Worm (Caenorhabditis elegans): Measurements from ENCODE around the gene Y49F6B.2.

Gene Y49F6B.2

DNA sequence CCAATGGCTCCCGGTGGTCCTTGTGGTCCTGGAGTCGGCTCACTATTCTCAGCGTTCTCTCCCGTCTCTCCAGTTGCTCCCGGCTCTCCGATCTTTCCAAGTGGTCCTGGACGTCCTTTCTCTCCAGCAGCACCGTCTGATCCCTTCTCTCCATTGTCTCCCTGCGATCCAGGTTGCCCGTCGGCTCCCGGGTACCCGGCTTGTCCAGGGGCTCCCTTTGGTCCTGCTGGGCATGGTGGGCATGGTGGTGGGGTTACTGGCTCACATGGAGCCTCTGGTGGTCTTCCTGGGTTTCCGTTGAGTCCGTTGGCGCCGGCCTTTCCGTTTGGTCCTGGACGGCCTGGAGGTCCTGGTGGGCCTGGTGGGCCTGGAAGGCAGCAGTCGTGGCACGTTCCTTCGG, 2.4 kb upstream of the Y49F6B.2 start:
- TF ChIP-seq klf-2 (GFP tag; conservative IDR thresholded peaks at IDR 0.05) = no peak
- TF ChIP-seq T22C8.4 (GFP tag; IDR thresholded peaks at IDR 0.05) = no peak
- no peak for TF ChIP-seq ztf-23 (GFP tag; IDR thresholded peaks at IDR 0.05)
- TF ChIP-seq med-1 (GFP tag; optimal IDR thresholded peaks at IDR 0.05; ENCODE audit: insufficient read depth) = no peak
- no peak for TF ChIP-seq flt-1 (GFP tag; IDR thresholded peaks at IDR 0.05)
- TF ChIP-seq ref-1 (GFP tag; conservative IDR thresholded peaks at IDR 0.05) = no peak
- TF ChIP-seq cog-1 (tag; optimal IDR thresholded peaks at IDR 0.05) = no peak
- no peak for TF ChIP-seq ztf-29 (GFP tag; IDR thresholded peaks at IDR 0.05)
- TF ChIP-seq tab-1 (GFP tag; IDR thresholded peaks at IDR 0.05) = no peak

DNA sequence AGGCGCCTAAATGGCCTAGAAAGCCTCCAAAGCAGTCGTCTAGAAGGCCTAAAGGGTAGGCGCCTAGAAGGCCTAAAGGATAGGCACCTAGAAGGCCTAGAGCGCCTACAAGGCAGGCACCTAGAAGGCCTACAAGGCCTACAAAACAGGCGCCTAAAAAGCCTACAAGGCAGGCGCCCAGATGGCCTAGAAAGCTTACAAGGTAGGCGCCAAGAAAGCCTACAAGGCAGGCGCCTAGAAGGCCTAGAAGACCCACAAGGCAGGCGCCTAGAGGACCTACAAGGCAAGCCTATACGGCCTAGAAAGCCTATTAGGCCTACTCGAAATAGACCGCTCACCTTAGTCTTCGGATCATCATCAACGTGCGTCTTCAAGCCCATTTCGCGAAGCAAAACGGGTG, 757 bp upstream of the Y49F6B.2 start:
- TF ChIP-seq ztf-29 (GFP tag; IDR thresholded peaks at IDR 0.05) (no peak), tab-1 (GFP tag; IDR thresholded peaks at IDR 0.05) (no peak), klf-2 (GFP tag; conservative IDR thresholded peaks at IDR 0.05) (no peak), T22C8.4 (GFP tag; IDR thresholded peaks at IDR 0.05) (no peak), flt-1 (GFP tag; IDR thresholded peaks at IDR 0.05) (no peak), ref-1 (GFP tag; conservative IDR thresholded peaks at IDR 0.05) (no peak), cog-1 (tag; optimal IDR thresholded peaks at IDR 0.05) (no peak), med-1 (GFP tag; optimal IDR thresholded peaks at IDR 0.05; ENCODE audit: insufficient read depth) (no peak), ztf-23 (GFP tag; IDR thresholded peaks at IDR 0.05) (no peak)

DNA sequence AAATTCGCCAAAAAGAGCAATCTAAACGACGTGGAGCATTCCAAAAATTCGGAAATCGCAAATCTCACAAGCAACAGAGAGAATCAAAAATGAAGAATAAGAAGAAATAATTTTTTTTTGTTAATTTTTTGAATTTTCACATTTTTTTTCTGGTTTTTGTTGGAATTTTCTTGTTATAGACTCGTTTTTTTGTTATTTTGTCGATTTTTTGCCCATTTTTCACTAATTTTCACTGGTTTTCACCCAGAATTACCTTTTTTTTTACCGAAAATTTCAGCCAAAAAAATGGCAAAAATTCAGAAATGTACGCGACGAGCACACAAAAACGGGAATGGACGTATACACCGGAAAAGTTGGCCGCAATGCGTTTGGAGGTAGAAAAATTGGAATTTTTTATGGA, 1.9 kb downstream of the Y49F6B.2 start, which contains the start of gene cyh-1:
cyh-1 (plus strand) TSS at position 301 of the 400 bp plus-strand sequence.
- no peak for TF ChIP-seq ztf-23 (GFP tag; IDR thresholded peaks at IDR 0.05)
- no peak for TF ChIP-seq ref-1 (GFP tag; conservative IDR thresholded peaks at IDR 0.05)
- TF ChIP-seq T22C8.4 (GFP tag; IDR thresholded peaks at IDR 0.05) = no peak
- no peak for TF ChIP-seq tab-1 (GFP tag; IDR thresholded peaks at IDR 0.05)
- no peak for TF ChIP-seq med-1 (GFP tag; optimal IDR thresholded peaks at IDR 0.05; ENCODE audit: insufficient read depth)
- no peak for TF ChIP-seq cog-1 (tag; optimal IDR thresholded peaks at IDR 0.05)
- TF ChIP-seq flt-1 (GFP tag; IDR thresholded peaks at IDR 0.05) = no peak

DNA sequence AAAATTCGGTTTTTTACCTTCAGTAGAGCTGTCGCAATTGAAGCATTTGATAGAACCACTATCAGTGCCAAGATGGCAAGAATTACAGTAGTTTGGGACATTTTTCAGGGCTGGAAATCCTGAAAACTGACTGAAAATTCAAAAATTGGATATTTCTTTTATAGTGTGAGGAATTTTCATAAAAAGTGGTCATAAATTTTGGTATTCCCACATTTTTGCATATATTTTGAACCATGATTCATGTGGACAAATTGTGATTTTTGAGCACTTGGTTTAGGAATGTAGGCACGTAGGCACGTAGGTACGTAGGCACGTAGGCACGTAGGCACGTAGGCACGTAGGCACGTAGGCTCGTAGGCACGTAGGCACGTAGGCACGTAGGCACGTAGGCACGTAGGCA, 9.5 kb downstream of the Y49F6B.2 start, which contains the start of gene Y49F6B.19:
Y49F6B.19 (minus strand) TSS at position 101 of the 400 bp plus-strand sequence.
- no peak for TF ChIP-seq ztf-23 (GFP tag; IDR thresholded peaks at IDR 0.05)
- TF ChIP-seq ref-1 (GFP tag; conservative IDR thresholded peaks at IDR 0.05) = no peak
- TF ChIP-seq T22C8.4 (GFP tag; IDR thresholded peaks at IDR 0.05) = no peak
- TF ChIP-seq med-1 (GFP tag; optimal IDR thresholded peaks at IDR 0.05; ENCODE audit: insufficient read depth) = no peak

DNA sequence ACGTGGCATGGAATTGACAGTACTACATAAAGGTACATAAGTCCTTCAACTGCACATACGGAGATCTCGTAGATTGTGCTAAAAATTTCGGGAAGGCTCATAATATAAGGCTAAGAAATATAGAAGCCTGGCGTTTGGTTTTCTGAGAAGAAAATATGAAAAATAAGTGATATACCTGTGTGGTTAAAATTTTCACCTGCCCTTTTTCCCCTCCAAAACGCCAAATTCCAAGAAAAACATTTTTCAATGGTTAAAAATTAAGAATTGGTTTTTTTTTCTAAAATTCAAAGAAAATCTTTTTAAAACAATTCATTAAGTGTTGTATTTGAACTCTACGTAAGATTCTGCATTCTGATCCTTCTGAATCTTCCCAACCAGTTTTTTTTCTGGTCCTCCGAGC, 11.9 kb downstream of the Y49F6B.2 start, which contains the start of gene srz-5:
srz-5 (minus strand) TSS at position 101 of the 400 bp plus-strand sequence.
- TF ChIP-seq T22C8.4 (GFP tag; IDR thresholded peaks at IDR 0.05) = no peak
- no peak for TF ChIP-seq ref-1 (GFP tag; conservative IDR thresholded peaks at IDR 0.05)
- no peak for TF ChIP-seq ztf-23 (GFP tag; IDR thresholded peaks at IDR 0.05)
- no peak for TF ChIP-seq klf-2 (GFP tag; conservative IDR thresholded peaks at IDR 0.05)
- no peak for TF ChIP-seq med-1 (GFP tag; optimal IDR thresholded peaks at IDR 0.05; ENCODE audit: insufficient read depth)
- no peak for TF ChIP-seq ztf-29 (GFP tag; IDR thresholded peaks at IDR 0.05)
- TF ChIP-seq cog-1 (tag; optimal IDR thresholded peaks at IDR 0.05) = no peak
- no peak for TF ChIP-seq flt-1 (GFP tag; IDR thresholded peaks at IDR 0.05)
- TF ChIP-seq tab-1 (GFP tag; IDR thresholded peaks at IDR 0.05) = no peak

DNA sequence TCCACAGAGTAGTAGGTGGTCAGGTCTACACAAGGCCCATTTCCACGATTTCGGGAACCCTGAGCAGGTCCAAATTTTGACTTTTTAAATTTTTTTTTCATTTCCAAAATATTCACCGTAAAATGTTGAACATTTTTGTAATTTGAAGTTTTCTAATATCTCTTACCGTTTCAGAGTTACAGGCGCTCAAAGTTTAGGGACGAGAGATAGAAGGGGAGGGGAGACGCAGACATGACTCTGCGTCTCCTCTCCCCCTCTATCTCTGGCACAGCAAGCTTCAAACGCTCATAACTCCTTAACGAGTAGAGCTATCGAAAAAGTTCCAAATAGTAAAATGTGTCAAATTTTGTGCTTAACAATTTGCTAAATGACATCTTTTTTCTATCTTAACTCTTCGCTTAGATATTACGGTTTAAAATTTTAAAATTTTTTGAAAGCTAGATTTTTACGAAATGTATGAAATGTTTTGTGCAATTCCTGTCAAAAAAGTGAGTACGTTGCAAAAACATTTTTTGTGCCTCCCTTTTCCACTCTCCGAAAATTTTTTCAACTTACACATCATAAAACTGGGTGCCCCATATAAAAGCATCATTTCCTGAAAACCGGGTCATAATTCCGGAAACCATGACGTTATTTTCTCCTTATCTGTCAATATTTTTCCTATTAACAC, 12.8 kb downstream of the Y49F6B.2 start, which contains the start of the genes Y49F6B.14 and clec-125:
Y49F6B.14 (minus strand) TSS at position 101 of the 670 bp plus-strand sequence.
clec-125 (plus strand) TSS at position 620 of the 670 bp plus-strand sequence.
- TF ChIP-seq ztf-23 (GFP tag; IDR thresholded peaks at IDR 0.05) = no peak
- TF ChIP-seq cog-1 (tag; optimal IDR thresholded peaks at IDR 0.05) = no peak
- TF ChIP-seq flt-1 (GFP tag; IDR thresholded peaks at IDR 0.05) = no peak
- TF ChIP-seq med-1 (GFP tag; optimal IDR thresholded peaks at IDR 0.05; ENCODE audit: insufficient read depth) = no peak
- TF ChIP-seq klf-2 (GFP tag; conservative IDR thresholded peaks at IDR 0.05) = no peak
- no peak for TF ChIP-seq ref-1 (GFP tag; conservative IDR thresholded peaks at IDR 0.05)
- no peak for TF ChIP-seq T22C8.4 (GFP tag; IDR thresholded peaks at IDR 0.05)
- TF ChIP-seq ztf-29 (GFP tag; IDR thresholded peaks at IDR 0.05) = no peak
- no peak for TF ChIP-seq tab-1 (GFP tag; IDR thresholded peaks at IDR 0.05)

DNA sequence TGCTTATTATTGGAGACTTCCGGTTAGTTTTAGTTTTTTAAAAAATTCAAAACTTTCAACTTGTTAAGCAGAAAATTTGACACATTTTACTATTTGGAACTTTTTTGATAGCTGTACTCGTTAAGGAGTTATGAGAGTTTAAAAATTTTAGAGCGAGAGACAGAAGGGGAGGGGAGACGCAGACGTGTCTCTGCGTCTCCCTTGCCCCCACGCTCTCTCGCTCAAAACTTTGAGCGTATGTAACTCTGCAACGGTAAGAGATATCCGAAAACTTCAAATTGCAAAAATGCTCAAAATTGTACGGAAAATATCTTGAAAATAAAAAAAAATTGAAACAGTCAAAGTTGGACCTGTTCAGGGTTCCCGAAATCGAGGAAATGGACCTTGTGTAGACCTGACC, 13.4 kb downstream of the Y49F6B.2 start:
- TF ChIP-seq cog-1 (tag; optimal IDR thresholded peaks at IDR 0.05) (no peak), tab-1 (GFP tag; IDR thresholded peaks at IDR 0.05) (no peak), med-1 (GFP tag; optimal IDR thresholded peaks at IDR 0.05; ENCODE audit: insufficient read depth) (no peak), ztf-29 (GFP tag; IDR thresholded peaks at IDR 0.05) (no peak)

DNA sequence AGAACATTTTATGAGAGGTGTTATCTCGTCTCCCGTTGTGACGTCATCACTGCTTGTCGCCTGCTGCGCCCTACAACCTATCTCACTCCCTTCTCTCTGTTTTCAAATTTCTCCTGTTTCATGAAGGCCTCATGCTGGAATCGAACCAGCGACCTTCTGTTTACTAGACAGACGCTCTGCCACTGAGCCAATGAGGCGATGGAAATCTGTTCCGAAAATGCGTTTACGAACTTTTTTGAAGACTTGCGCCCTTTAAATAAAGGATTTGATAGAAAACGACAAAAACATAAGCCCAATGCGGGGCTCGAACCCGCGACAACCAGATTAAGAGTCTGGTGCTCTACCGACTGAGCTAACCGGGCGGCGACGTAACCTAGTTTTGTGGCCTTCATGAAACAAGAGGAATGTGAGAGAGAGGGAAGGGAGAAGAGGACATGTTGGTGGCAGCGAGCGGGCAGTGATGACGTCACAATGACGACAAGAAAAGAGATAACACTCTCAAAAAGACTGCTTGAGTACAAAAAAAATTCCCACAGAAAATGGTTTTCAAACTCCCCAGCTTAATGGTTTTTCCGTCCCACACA, 16.3 kb downstream of the Y49F6B.2 start, which contains the start of gene clec-126:
clec-126 (plus strand) TSS at position 534 of the 584 bp plus-strand sequence.
- TF ChIP-seq ref-1 (GFP tag; conservative IDR thresholded peaks at IDR 0.05) (peak; percentile 81), ztf-23 (GFP tag; IDR thresholded peaks at IDR 0.05) (peak; percentile 87; the same call in 1 of the 2 replicates), ztf-29 (GFP tag; IDR thresholded peaks at IDR 0.05) (peak; percentile 86; the same call in 1 of the 2 replicates), klf-2 (GFP tag; conservative IDR thresholded peaks at IDR 0.05) (peak; percentile 84), cog-1 (tag; optimal IDR thresholded peaks at IDR 0.05) (peak; percentile 87), flt-1 (GFP tag; IDR thresholded peaks at IDR 0.05) (peak; percentile 93), tab-1 (GFP tag; IDR thresholded peaks at IDR 0.05) (peak; percentile 89), T22C8.4 (GFP tag; IDR thresholded peaks at IDR 0.05) (peak; percentile 88), med-1 (GFP tag; optimal IDR thresholded peaks at IDR 0.05; ENCODE audit: insufficient read depth) (peak; percentile 62)

All from whole organism, midembryonic.